Fruit fly (Drosophila melanogaster): ENCODE results near the gene fd96Ca.

Gene fd96Ca

DNA sequence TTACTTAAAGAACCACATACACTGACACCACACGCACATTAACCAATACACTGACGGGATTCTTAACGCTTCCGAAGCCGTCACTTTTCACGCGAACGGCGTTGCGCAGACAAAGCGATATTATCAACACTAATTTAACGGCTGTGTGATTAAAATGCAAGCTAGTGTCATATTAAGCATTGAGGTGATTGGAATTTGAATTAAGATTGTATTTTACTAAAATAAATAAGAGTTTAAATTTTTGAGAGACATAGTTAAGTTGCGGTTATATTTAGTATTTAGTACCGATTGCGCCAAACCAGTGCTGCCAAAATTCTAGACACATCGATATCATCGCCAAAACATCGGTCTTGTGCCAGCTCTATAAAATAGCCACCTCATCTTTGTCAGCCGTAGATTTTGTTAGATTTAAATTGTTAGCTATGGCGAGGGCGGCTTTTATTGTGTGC lies 43.4 kb upstream of the fd96Ca start, which contains the start of the genes Ythdf and bai (continued):
- TF ChIP-seq jim (GFP tag; optimal IDR thresholded peaks at IDR 0.05) (no peak), N (GFP tag; optimal IDR thresholded peaks at IDR 0.05) (no peak), tai (GFP tag; optimal IDR thresholded peaks at IDR 0.05) (no peak), fru (GFP tag; optimal IDR thresholded peaks at IDR 0.05) (no peak), br (GFP tag; optimal IDR thresholded peaks at IDR 0.05) (no peak), pan (optimal IDR thresholded peaks at IDR 0.05) (no peak), usp (GFP tag; optimal IDR thresholded peaks at IDR 0.05) (no peak), Abd-B (GFP tag; optimal IDR thresholded peaks at IDR 0.05) (no peak), CG32264 (GFP tag; optimal IDR thresholded peaks at IDR 0.05) (peak; percentile 33), CrebA (GFP tag; optimal IDR thresholded peaks at IDR 0.05; ENCODE audit: borderline replicate concordance) (no peak), rgr (GFP tag; optimal IDR thresholded peaks at IDR 0.05) (no peak), dmrt93B (GFP tag; optimal IDR thresholded peaks at IDR 0.05) (no peak), dl (GFP tag; optimal IDR thresholded peaks at IDR 0.05; ENCODE audit: insufficient read depth in 1 of 2, partially characterized antibody in 2 of 2) (no peak), foxo (GFP tag; optimal IDR thresholded peaks at IDR 0.05) (no peak), sv (GFP tag; optimal IDR thresholded peaks at IDR 0.05) (peak; percentile 72)

DNA sequence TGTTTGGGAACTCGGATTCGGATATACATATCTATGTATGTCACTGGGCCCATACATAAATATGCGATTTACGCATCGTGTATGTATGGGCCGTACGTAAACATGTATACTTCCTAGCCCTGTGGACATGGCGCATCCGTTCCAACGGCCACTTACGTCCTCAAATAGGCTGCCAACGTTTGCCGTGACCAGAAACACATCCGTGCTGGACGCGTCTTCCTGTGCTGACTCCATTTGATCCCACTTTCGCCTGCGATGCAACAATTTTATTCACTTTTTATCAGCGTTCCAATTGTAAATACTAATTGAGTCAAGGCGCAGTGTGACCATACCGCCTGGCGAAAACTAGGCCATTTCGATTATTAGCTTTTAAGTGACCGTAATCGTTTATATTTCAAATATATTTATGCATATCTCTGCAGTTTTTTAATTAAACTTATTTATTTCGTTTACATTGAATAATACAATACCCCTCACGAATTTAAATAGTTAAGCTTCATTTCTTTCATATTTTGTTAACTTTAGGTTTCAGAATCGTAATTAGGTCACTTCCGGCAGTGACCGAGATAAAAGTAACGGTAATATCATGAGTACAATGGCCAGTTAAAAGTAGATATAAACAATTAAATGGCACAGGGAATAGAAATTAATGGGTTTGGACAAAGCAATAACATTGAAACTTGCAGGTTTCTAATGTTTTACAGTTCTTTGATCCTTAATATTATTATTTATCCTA lies 37.5 kb upstream of the fd96Ca start, which contains the start of gene 5PtaseI:
5PtaseI (minus strand) TSS at position 336 of the 736 bp plus-strand sequence.
- no peak for TF ChIP-seq Jra (GFP tag; optimal IDR thresholded peaks at IDR 0.05)
- TF ChIP-seq sv (GFP tag; optimal IDR thresholded peaks at IDR 0.05): no peak
- TF ChIP-seq OdsH (GFP tag; optimal IDR thresholded peaks at IDR 0.05): no peak
- TF ChIP-seq fru (GFP tag; optimal IDR thresholded peaks at IDR 0.05): no peak
- no peak for TF ChIP-seq Sp1 (GFP tag; optimal IDR thresholded peaks at IDR 0.05)
- TF ChIP-seq dsf (GFP tag; optimal IDR thresholded peaks at IDR 0.05; ENCODE audit: borderline replicate concordance): no peak
- TF ChIP-seq br (GFP tag; optimal IDR thresholded peaks at IDR 0.05): no peak

DNA sequence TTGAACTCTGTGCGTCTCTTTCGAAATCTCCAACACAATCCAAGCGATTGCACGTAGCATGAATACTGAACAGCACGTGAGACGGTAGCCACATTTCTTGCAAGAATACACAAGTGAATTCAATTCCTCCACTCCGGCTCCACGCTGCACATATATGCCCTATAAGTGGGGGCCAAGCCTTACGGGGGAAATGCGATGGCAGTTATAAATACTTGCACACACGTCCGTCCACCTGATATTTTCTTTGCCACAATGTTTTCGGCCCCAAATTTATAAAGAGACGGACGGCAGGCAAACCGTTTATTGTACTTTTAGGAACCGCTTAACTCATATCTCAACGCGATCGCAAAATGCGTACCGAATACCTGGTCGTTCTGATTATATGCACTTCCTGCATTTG lies 36.5 kb upstream of the fd96Ca start, which contains the start of gene CG11786:
CG11786 (plus strand) TSS at position 301 of the 400 bp plus-strand sequence.
- TF ChIP-seq h (GFP tag; optimal IDR thresholded peaks at IDR 0.05): no peak
- TF ChIP-seq woc (GFP tag; optimal IDR thresholded peaks at IDR 0.05): no peak
- no peak for TF ChIP-seq br (GFP tag; optimal IDR thresholded peaks at IDR 0.05)
- no peak for TF ChIP-seq dmrt93B (GFP tag; optimal IDR thresholded peaks at IDR 0.05)
- no peak for TF ChIP-seq dl (GFP tag; optimal IDR thresholded peaks at IDR 0.05; ENCODE audit: insufficient read depth in 1 of 2, partially characterized antibody in 2 of 2)

DNA sequence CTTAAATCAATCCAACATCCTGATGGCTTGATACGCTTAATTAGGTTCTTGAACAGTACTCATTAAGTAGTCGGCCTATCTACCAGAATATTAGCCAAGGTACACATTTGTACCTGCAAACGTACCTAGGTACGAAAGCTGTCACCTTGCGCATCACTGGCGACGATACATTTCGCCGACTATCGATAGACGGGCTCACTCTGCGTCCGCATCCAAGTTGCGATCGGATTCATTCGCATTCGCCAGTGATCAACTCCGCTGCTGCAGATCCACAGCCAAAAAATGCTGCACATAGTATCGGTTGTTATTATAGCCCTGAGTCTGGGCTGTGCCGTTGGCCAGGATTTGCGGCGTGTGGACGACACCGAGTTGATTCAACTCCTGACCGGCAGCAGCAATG lies 35.0 kb upstream of the fd96Ca start, which contains the start of gene CG11790:
CG11790 (plus strand) TSS at position 203 of the 400 bp plus-strand sequence.
- TF ChIP-seq Sp1 (GFP tag; optimal IDR thresholded peaks at IDR 0.05) (no peak), Jra (GFP tag; optimal IDR thresholded peaks at IDR 0.05) (peak; percentile 31), h (GFP tag; optimal IDR thresholded peaks at IDR 0.05) (no peak), Hr83 (GFP tag; optimal IDR thresholded peaks at IDR 0.05; ENCODE audit: poor library complexity, severe bottlenecking) (peak; percentile 19), woc (GFP tag; optimal IDR thresholded peaks at IDR 0.05) (peak; percentile 90), Dif (GFP tag; optimal IDR thresholded peaks at IDR 0.05; ENCODE audit: partially characterized antibody) (no peak), Myc (optimal IDR thresholded peaks at IDR 0.05) (peak; percentile 92)

DNA sequence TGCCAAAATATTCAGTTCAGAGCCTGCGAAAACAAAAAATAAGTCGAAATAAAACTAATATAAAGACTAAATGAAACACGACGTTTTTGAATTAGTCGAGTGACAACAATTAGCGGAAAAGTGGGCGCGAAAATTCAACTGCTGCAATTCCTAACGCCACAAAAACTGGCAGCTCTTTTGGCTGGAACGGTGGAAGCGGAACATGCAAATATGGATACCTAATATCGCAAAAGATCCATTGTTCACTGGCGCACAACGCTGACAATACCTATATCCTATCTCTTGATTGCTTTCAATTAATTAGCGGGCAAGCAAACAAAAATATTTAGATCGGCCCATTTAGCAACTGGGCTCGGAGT lies 33.1 kb upstream of the fd96Ca start, which contains the start of gene CG11791:
CG11791 (plus strand) TSS at position 234 of the 359 bp plus-strand sequence.
- TF ChIP-seq Jra (GFP tag; optimal IDR thresholded peaks at IDR 0.05): no peak
- TF ChIP-seq CrebA (GFP tag; optimal IDR thresholded peaks at IDR 0.05; ENCODE audit: borderline replicate concordance): no peak
- TF ChIP-seq Myc (optimal IDR thresholded peaks at IDR 0.05): peak; percentile 46
- no peak for TF ChIP-seq Rel (GFP tag; optimal IDR thresholded peaks at IDR 0.05)
- no peak for TF ChIP-seq Rel (tag; optimal IDR thresholded peaks at IDR 0.05)
- no peak for TF ChIP-seq dsf (GFP tag; optimal IDR thresholded peaks at IDR 0.05; ENCODE audit: borderline replicate concordance)

DNA sequence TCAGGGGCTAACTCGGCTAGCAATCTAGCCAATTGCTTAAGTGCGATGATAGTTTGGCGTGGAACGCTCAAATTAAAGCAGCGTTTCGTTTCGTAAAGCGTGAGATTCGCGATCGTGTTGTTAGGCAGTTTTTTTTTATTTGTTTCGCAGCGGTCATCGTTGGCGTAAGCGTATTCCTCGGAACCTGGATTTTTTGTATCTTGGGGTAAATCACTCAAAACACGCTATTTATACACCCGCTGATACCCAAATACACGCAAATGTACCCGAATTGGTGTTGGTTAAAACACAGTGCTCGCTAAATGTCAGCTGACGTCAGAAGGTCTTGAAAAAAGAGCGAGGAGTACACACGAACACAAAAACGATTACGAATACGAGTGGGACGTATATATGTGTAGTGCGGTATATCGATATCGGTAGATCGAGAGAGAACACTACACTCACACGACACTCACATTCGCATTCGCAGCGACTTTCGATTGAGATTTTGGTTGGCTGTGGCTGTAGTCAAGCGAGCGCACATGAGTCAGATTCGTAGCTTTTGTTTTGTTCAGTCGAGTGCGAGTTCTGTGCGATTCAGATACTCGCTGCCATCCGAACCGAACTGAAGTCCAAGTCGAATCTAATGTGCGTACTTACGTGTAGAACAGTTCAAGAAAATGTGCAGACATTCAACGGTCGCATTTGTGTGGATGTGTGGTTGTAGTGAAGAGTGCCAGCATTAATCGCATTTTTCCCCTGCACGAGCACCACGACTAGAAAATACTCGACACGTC lies 32.6 kb upstream of the fd96Ca start:
- peak; percentile 19 for TF ChIP-seq br (GFP tag; optimal IDR thresholded peaks at IDR 0.05)
- no peak for TF ChIP-seq Mio (GFP tag; optimal IDR thresholded peaks at IDR 0.05)
- TF ChIP-seq dmrt93B (GFP tag; optimal IDR thresholded peaks at IDR 0.05): no peak
- TF ChIP-seq GATAd (GFP tag; optimal IDR thresholded peaks at IDR 0.05): no peak
- peak; percentile 40 for TF ChIP-seq ey (GFP tag; optimal IDR thresholded peaks at IDR 0.05)
- TF ChIP-seq Myc (optimal IDR thresholded peaks at IDR 0.05): no peak
- no peak for TF ChIP-seq Vsx2 (GFP tag; optimal IDR thresholded peaks at IDR 0.05; ENCODE audit: partially characterized antibody)
- peak; percentile 52 for TF ChIP-seq woc (GFP tag; optimal IDR thresholded peaks at IDR 0.05)
- TF ChIP-seq jim (GFP tag; optimal IDR thresholded peaks at IDR 0.05): peak; percentile 61
- TF ChIP-seq dsf (GFP tag; optimal IDR thresholded peaks at IDR 0.05; ENCODE audit: borderline replicate concordance): peak; percentile 22
- TF ChIP-seq Sp1 (GFP tag; optimal IDR thresholded peaks at IDR 0.05): peak; percentile 50
- peak; percentile 75 for TF ChIP-seq tai (GFP tag; optimal IDR thresholded peaks at IDR 0.05)
- peak; percentile 71 for TF ChIP-seq h (GFP tag; optimal IDR thresholded peaks at IDR 0.05)
- no peak for TF ChIP-seq sv (GFP tag; optimal IDR thresholded peaks at IDR 0.05)
- no peak for TF ChIP-seq Abd-B (GFP tag; optimal IDR thresholded peaks at IDR 0.05)
- TF ChIP-seq brk (GFP tag; optimal IDR thresholded peaks at IDR 0.05): peak; percentile 88
- peak; percentile 63 to 78 for TF ChIP-seq dl (GFP tag; optimal IDR thresholded peaks at IDR 0.05; ENCODE audit: insufficient read depth in 1 of 2, partially characterized antibody in 2 of 2)
- TF ChIP-seq psq (GFP tag; optimal IDR thresholded peaks at IDR 0.05): peak; percentile 41
- peak; percentile 30 for TF ChIP-seq CG9705 (GFP tag; optimal IDR thresholded peaks at IDR 0.05)
- TF ChIP-seq fru (GFP tag; optimal IDR thresholded peaks at IDR 0.05): no peak
- TF ChIP-seq pan (optimal IDR thresholded peaks at IDR 0.05): no peak
- TF ChIP-seq Dif (GFP tag; optimal IDR thresholded peaks at IDR 0.05; ENCODE audit: partially characterized antibody): peak; percentile 88
